Fruit fly (Drosophila melanogaster): Measurements from ENCODE around the gene CG6999.

dm6 chrX:9071308-9071707 lies 16.9 kb upstream of the CG6999 start, which contains the start of gene CG10970:
- TF ChIP-seq Mnt (GFP tag; optimal IDR thresholded peaks at IDR 0.05) (no peak), bab1 (GFP tag; optimal IDR thresholded peaks at IDR 0.05) (no peak), CG33017 (tag; optimal IDR thresholded peaks at IDR 0.05) (no peak), CG14711 (tag; optimal IDR thresholded peaks at IDR 0.05) (no peak), CG12768 (GFP tag; optimal IDR thresholded peaks at IDR 0.05) (no peak), tj (GFP tag; optimal IDR thresholded peaks at IDR 0.05) (no peak), Hr96 (GFP tag; optimal IDR thresholded peaks at IDR 0.05) (no peak), CG11617 (GFP tag; optimal IDR thresholded peaks at IDR 0.05) (no peak), pad (GFP tag; optimal IDR thresholded peaks at IDR 0.05) (no peak), kay (GFP tag; ENCODE audit: borderline replicate concordance) (no peak), Clk (GFP tag; optimal IDR thresholded peaks at IDR 0.05) (no peak), cic (GFP tag; optimal IDR thresholded peaks at IDR 0.05) (no peak)
